Worm (Caenorhabditis elegans): ENCODE results near the gene npr-43.

Gene npr-43

DNA sequence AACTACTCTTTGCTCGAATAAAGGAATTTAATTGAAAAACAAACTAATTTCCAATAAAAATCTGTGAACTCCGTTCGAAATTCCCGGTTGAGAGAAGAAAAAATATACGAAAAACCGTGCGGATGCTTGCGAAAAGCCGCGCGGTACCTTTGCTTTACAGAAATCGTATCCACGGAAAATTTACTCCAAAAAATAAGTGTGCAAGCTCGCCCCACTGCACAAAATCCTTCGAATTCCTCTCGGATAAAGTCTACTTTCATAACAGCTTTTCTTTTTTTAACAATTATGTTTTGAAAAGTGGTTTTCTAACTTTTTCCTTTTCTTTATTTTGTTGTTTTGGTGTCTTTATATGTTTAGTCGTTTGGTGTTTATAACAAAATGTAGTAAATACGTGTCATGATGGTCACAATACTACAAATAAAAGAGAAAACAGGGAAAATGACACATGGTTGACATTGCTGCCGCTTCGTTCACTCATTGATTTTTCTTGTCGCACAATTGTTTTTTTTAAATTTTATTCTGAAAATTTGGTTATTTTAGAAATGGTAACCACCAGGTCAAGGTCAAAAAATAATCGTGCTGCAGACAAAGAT lies 31.6 kb downstream of the npr-43 start, which contains the start of gene cept-2 (continued):
- no peak for TF ChIP-seq ccch-3 (GFP tag; optimal IDR thresholded peaks at IDR 0.05)
- TF ChIP-seq ztf-26 (tag; optimal IDR thresholded peaks at IDR 0.05), result no peak
- TF ChIP-seq Y95B8A.8 (GFP tag; IDR thresholded peaks at IDR 0.05), result 0 out of 2 replicates have a peak, but pooled peaks have one; percentile 31
- TF ChIP-seq ceh-40 (GFP tag; IDR thresholded peaks at IDR 0.05), result no peak
- peak; percentile 67 for TF ChIP-seq lsl-1 (GFP tag; optimal IDR thresholded peaks at IDR 0.05)
- no peak for TF ChIP-seq sdz-38 (tag; optimal IDR thresholded peaks at IDR 0.05)
- no peak for TF ChIP-seq F57C9.4 (tag; optimal IDR thresholded peaks at IDR 0.05)
- peak; percentile 81 for TF ChIP-seq ekl-4 (GFP tag; IDR thresholded peaks at IDR 0.05)
- peak; percentile 64 for TF ChIP-seq madf-6 (GFP tag; IDR thresholded peaks at IDR 0.05)
- peak; percentile 57 for TF ChIP-seq F49E8.2 (tag; optimal IDR thresholded peaks at IDR 0.05; ENCODE audit: insufficient read depth)
- TF ChIP-seq sptf-2 (GFP tag; optimal IDR thresholded peaks at IDR 0.05), result no peak
- TF ChIP-seq D2030.7 (GFP tag; IDR thresholded peaks at IDR 0.05), result peak; percentile 27; the same call in 1 of the 2 replicates
- no peak for TF ChIP-seq F39B2.1 (GFP tag; IDR thresholded peaks at IDR 0.05)
- peak; percentile 98 for TF ChIP-seq ceh-100 (GFP tag; IDR thresholded peaks at IDR 0.05)
- TF ChIP-seq F22D6.2 (tag; optimal IDR thresholded peaks at IDR 0.05), result no peak
- no peak for TF ChIP-seq mxl-1 (tag; optimal IDR thresholded peaks at IDR 0.05)
- 0 out of 2 replicates have a peak, but pooled peaks have one; percentile 43 for TF ChIP-seq hmg-20 (GFP tag; IDR thresholded peaks at IDR 0.05)
- TF ChIP-seq ztf-6 (GFP tag; IDR thresholded peaks at IDR 0.05), result no peak
- no peak for TF ChIP-seq die-1 (tag; optimal IDR thresholded peaks at IDR 0.05)
- TF ChIP-seq fkh-3 (tag; optimal IDR thresholded peaks at IDR 0.05), result no peak
- peak; percentile 24 for TF ChIP-seq akir-1 (GFP tag; optimal IDR thresholded peaks at IDR 0.05)
- TF ChIP-seq let-526 (GFP tag; IDR thresholded peaks at IDR 0.05), result 0 out of 2 replicates have a peak, but pooled peaks have one; percentile 20
- no peak for TF ChIP-seq Y53F4B.3 (GFP tag; IDR thresholded peaks at IDR 0.05)
- TF ChIP-seq lin-54 (GFP tag; optimal IDR thresholded peaks at IDR 0.05), result no peak
- TF ChIP-seq F57A8.1 (GFP tag; optimal IDR thresholded peaks at IDR 0.05), result no peak
- peak; percentile 45 for TF ChIP-seq pha-4 (tag; optimal IDR thresholded peaks at IDR 0.05)
- no peak for TF ChIP-seq Y67H2A.10 (GFP tag; conservative IDR thresholded peaks at IDR 0.05)
- TF ChIP-seq F23B12.7 (tag; optimal IDR thresholded peaks at IDR 0.05; ENCODE audit: insufficient read depth), result no peak
- peak; percentile 69 for TF ChIP-seq attf-3 (GFP tag; conservative IDR thresholded peaks at IDR 0.05)
- TF ChIP-seq gei-17 (GFP tag; optimal IDR thresholded peaks at IDR 0.05), result no peak
- 0 out of 2 replicates have a peak, but pooled peaks have one; percentile 25 for TF ChIP-seq bed-2 (GFP tag; IDR thresholded peaks at IDR 0.05)
- TF ChIP-seq F55B11.4 (tag; optimal IDR thresholded peaks at IDR 0.05; ENCODE audit: borderline replicate concordance, insufficient read depth), result no peak
- no peak for TF ChIP-seq hlh-26 (GFP tag; conservative IDR thresholded peaks at IDR 0.05)
- no peak for TF ChIP-seq sea-2 (GFP tag; IDR thresholded peaks at IDR 0.05)
- TF ChIP-seq ztf-18 (tag; optimal IDR thresholded peaks at IDR 0.05), result peak; percentile 80
- peak; percentile 45 for TF ChIP-seq snpc-1.1 (tag; optimal IDR thresholded peaks at IDR 0.05; ENCODE audit: insufficient read depth)
- no peak for TF ChIP-seq lag-1 (GFP tag; IDR thresholded peaks at IDR 0.05)
- TF ChIP-seq lin-35 (GFP tag; optimal IDR thresholded peaks at IDR 0.05), result peak in 2 of 3 experiments; percentile 58 to 92
- no peak for TF ChIP-seq ceh-58 (GFP tag; IDR thresholded peaks at IDR 0.05)
- TF ChIP-seq rec-8 (tag; optimal IDR thresholded peaks at IDR 0.05), result no peak
- TF ChIP-seq madf-10 (tag; optimal IDR thresholded peaks at IDR 0.05), result no peak
- TF ChIP-seq C06A6.2 (GFP tag; conservative IDR thresholded peaks at IDR 0.05), result peak; percentile 75
- TF ChIP-seq ZK185.1 (tag; optimal IDR thresholded peaks at IDR 0.05; ENCODE audit: poor library complexity, severe bottlenecking), result peak; percentile 95
- no peak for TF ChIP-seq F37B4.10 (GFP tag; IDR thresholded peaks at IDR 0.05)
- TF ChIP-seq chd-7 (tag; optimal IDR thresholded peaks at IDR 0.05), result no peak
- TF ChIP-seq ztf-25 (GFP tag; IDR thresholded peaks at IDR 0.05), result no peak
- TF ChIP-seq egrh-3 (GFP tag; IDR thresholded peaks at IDR 0.05), result no peak
- TF ChIP-seq F52B5.7 (tag; optimal IDR thresholded peaks at IDR 0.05), result no peak

Measured in whole organism, young adult.